In the genomic region with DNA sequence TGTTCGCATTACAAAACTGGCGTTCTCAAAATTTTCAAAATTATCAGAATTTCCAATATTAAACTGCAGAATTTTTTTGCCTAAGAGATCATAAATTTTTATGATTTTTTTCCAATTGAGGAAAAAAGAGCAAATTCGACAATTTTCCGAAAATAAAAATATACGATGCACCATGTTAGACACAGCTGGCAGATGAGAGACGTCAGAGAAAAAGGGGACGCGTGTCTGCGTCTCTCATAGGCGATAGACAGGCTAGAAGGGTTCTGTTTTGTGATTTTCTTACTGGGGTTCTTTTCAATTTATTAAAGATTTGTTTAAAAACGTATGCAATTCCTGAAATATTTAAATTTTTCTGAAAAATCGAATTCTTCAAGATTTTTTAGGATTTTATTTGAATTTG, we compare ENCODE assay signal across 6 worm cellular contexts.
A peak's percentile ranks its signal among the peaks of the same experiment; 100 is the strongest.
TF ChIP-seq lines count a peak whose summit lies in the region.

No protein-coding gene starts in this region.

TF ChIP-seq in whole organism, L1 larva, 84 proteins besides CTCF, POLR2A, EP300 and RAD21:
- TF ChIP-seq F16B12.6 (tag; optimal IDR thresholded peaks at IDR 0.05; lab: Kevin White, UChicago), result peak; percentile 5
- peak; percentile 8 to 45 for TF ChIP-seq lin-35 (GFP tag; optimal IDR thresholded peaks at IDR 0.05; lab: Kevin White, UChicago)
- TF ChIP-seq nhr-12 (tag; optimal IDR thresholded peaks at IDR 0.05; lab: Kevin White, UChicago), result no peak
- TF ChIP-seq efl-1 (optimal IDR thresholded peaks at IDR 0.05; lab: Kevin White, UChicago), result peak; percentile 60 to 67
- TF ChIP-seq efl-1 (GFP tag; optimal IDR thresholded peaks at IDR 0.05 in 1 of 2; lab: Kevin White, UChicago), result peak in 1 of 2 experiments; percentile 33
- no peak for TF ChIP-seq hlh-17 (GFP tag; optimal IDR thresholded peaks at IDR 0.05; lab: Kevin White, UChicago; ENCODE audit: borderline replicate concordance)
- no peak for TF ChIP-seq pax-3 (tag; optimal IDR thresholded peaks at IDR 0.05; lab: Kevin White, UChicago)
- no peak for TF ChIP-seq swsn-7 (tag; optimal IDR thresholded peaks at IDR 0.05; lab: Kevin White, UChicago)
- TF ChIP-seq lin-15B (tag; optimal IDR thresholded peaks at IDR 0.05; lab: Kevin White, UChicago), result peak; percentile 3
- TF ChIP-seq ceh-88 (GFP tag; IDR thresholded peaks at IDR 0.05; lab: Robert Waterston, UW), result no peak
- TF ChIP-seq egl-13 (tag; optimal IDR thresholded peaks at IDR 0.05; lab: Kevin White, UChicago), result no peak
- peak in 2 of 3 experiments; percentile 2 to 13 for TF ChIP-seq dpl-1 (GFP tag; optimal IDR thresholded peaks at IDR 0.05; lab: Kevin White, UChicago)
- TF ChIP-seq Y116A8C.19 (tag; optimal IDR thresholded peaks at IDR 0.05; lab: Kevin White, UChicago; ENCODE audit: borderline replicate concordance), result no peak
- TF ChIP-seq hlh-4 (tag; optimal IDR thresholded peaks at IDR 0.05; lab: Kevin White, UChicago), result no peak

TF ChIP-seq in whole organism, L2 larva, 48 proteins besides CTCF, POLR2A, EP300 and RAD21:
- TF ChIP-seq sma-9 (GFP tag; optimal IDR thresholded peaks at IDR 0.05; lab: Kevin White, UChicago), result no peak
- TF ChIP-seq sma-9 (tag; optimal IDR thresholded peaks at IDR 0.05; lab: Kevin White, UChicago), result no peak
- TF ChIP-seq nhr-237 (tag; optimal IDR thresholded peaks at IDR 0.05; lab: Kevin White, UChicago), result no peak
- peak; percentile 39 for TF ChIP-seq C34F6.9 (tag; optimal IDR thresholded peaks at IDR 0.05; lab: Kevin White, UChicago)
- no peak for TF ChIP-seq egl-27 (tag; optimal IDR thresholded peaks at IDR 0.05; lab: Kevin White, UChicago)
- no peak for TF ChIP-seq ceh-16 (tag; optimal IDR thresholded peaks at IDR 0.05; lab: Kevin White, UChicago)
- TF ChIP-seq unc-55 (GFP tag; optimal IDR thresholded peaks at IDR 0.05; lab: Kevin White, UChicago), result peak; percentile 17
- no peak for TF ChIP-seq dmd-4 (tag; optimal IDR thresholded peaks at IDR 0.05; lab: Kevin White, UChicago)
- no peak for TF ChIP-seq lin-39 (tag; optimal IDR thresholded peaks at IDR 0.05; lab: Kevin White, UChicago)
- no peak for TF ChIP-seq ama-1 (optimal IDR thresholded peaks at IDR 0.05; lab: Kevin White, UChicago)
- no peak for TF ChIP-seq nhr-10 (tag; optimal IDR thresholded peaks at IDR 0.05; lab: Kevin White, UChicago)
- TF ChIP-seq blmp-1 (tag; optimal IDR thresholded peaks at IDR 0.05; lab: Kevin White, UChicago; ENCODE audit: insufficient read depth), result no peak
TF ChIP-seq in whole organism, L2 larva: peak in this region for 2.

TF ChIP-seq in whole organism, L3 larva, 47 proteins besides CTCF, POLR2A, EP300 and RAD21:
- TF ChIP-seq egl-27 (tag; optimal IDR thresholded peaks at IDR 0.05; lab: Kevin White, UChicago), result no peak
- TF ChIP-seq skn-1 (tag; optimal IDR thresholded peaks at IDR 0.05; lab: Kevin White, UChicago), result no peak
- no peak for TF ChIP-seq mdl-1 (tag; optimal IDR thresholded peaks at IDR 0.05; lab: Kevin White, UChicago)
- no peak for TF ChIP-seq mml-1 (tag; optimal IDR thresholded peaks at IDR 0.05; lab: Kevin White, UChicago)
- no peak for TF ChIP-seq daf-12 (tag; optimal IDR thresholded peaks at IDR 0.05; lab: Kevin White, UChicago)
- peak; percentile 81 for TF ChIP-seq hmg-11 (tag; optimal IDR thresholded peaks at IDR 0.05; lab: Kevin White, UChicago)
- no peak for TF ChIP-seq tbx-2 (tag; optimal IDR thresholded peaks at IDR 0.05; lab: Kevin White, UChicago)

TF ChIP-seq in whole organism, L4 larva, 104 proteins besides CTCF, POLR2A, EP300 and RAD21:
- TF ChIP-seq hmg-1.1 (GFP tag; IDR thresholded peaks at IDR 0.05; lab: Robert Waterston, UW) (0 out of 2 replicates have a peak, but pooled peaks have one; percentile 33), unc-39 (tag; optimal IDR thresholded peaks at IDR 0.05; lab: Kevin White, UChicago) (no peak), T26A8.4 (GFP tag; IDR thresholded peaks at IDR 0.05; lab: Robert Waterston, UW) (no peak), ctbp-1 (GFP tag; IDR thresholded peaks at IDR 0.05; lab: Robert Waterston, UW) (no peak)

TF ChIP-seq in whole organism, mixed stage, embryonic, 35 proteins besides CTCF, POLR2A, EP300 and RAD21:
- TF ChIP-seq pha-4 (tag; optimal IDR thresholded peaks at IDR 0.05; lab: Kevin White, UChicago), result no peak
- no peak for TF ChIP-seq ceh-83 (GFP tag; optimal IDR thresholded peaks at IDR 0.05; lab: Kevin White, UChicago)
- TF ChIP-seq lsy-2 (tag; optimal IDR thresholded peaks at IDR 0.05; lab: Kevin White, UChicago), result peak; percentile 19
- no peak for TF ChIP-seq nhr-2 (tag; optimal IDR thresholded peaks at IDR 0.05; lab: Kevin White, UChicago)
- no peak for TF ChIP-seq zip-8 (tag; optimal IDR thresholded peaks at IDR 0.05; lab: Kevin White, UChicago)
TF ChIP-seq in whole organism, mixed stage, embryonic: peak in this region for 1.

TF ChIP-seq in whole organism, young adult, 124 proteins besides CTCF, POLR2A, EP300 and RAD21:
- TF ChIP-seq hsf-1 (GFP tag; IDR thresholded peaks at IDR 0.05; lab: Robert Waterston, UW), result no peak
- no peak for TF ChIP-seq snpc-1.1 (tag; optimal IDR thresholded peaks at IDR 0.05; lab: Kevin White, UChicago; ENCODE audit: insufficient read depth)
- peak; percentile 93 for TF ChIP-seq hmg-1.2 (GFP tag; IDR thresholded peaks at IDR 0.05; lab: Robert Waterston, UW)
- TF ChIP-seq madf-6 (GFP tag; IDR thresholded peaks at IDR 0.05; lab: Robert Waterston, UW), result no peak
